Worm (Caenorhabditis elegans) whole organism, early embryonic: ENCODE results near the gene nsph-4.2.
"Not testable (repeated sequence)": the region's sequence is repeated elsewhere in the genome, so short reads cannot be mapped to it uniquely, and the experiment has no call there.

Source experiments
- F13C5.2 ChIP-seq: sonication (generic microtip); optimal IDR thresholded peaks from 2 replicates; lab custom pipeline; 2017; ENCODE audit warnings: mild to moderate bottlenecking, missing genetic modification characterization, inconsistent platforms, missing compliant biosample characterization
- aly-1 ChIP-seq: sonication (generic microtip); optimal IDR thresholded peaks from 2 replicates; lab custom pipeline; 2016; ENCODE audit warnings: missing genetic modification characterization, missing compliant biosample characterization
- ama-1 ChIP-seq: fragments of 150-350 bp; optimal IDR thresholded peaks from 2 replicates; lab custom pipeline; 2014
- ceh-36 ChIP-seq: sonication (generic microtip); optimal IDR thresholded peaks from 2 replicates; lab custom pipeline; 2016; ENCODE audit warnings: missing genetic modification characterization, inconsistent platforms, missing compliant biosample characterization
- flt-1 ChIP-seq: fragments of 200-800 bp; sonication (Bioruptor generic); IDR thresholded peaks from 2 replicates; pipeline ENCODE4 v1.3.6; 2022; ENCODE audit warnings: missing genetic modification characterization, missing compliant biosample characterization
- hmbx-1 ChIP-seq: sonication (generic microtip); optimal IDR thresholded peaks from 2 replicates; lab custom pipeline; 2016; ENCODE audit warnings: mild to moderate bottlenecking, missing genetic modification characterization, missing compliant biosample characterization
- sea-1 ChIP-seq: fragments of 200-800 bp; sonication (Bioruptor generic); conservative IDR thresholded peaks from 2 replicates; pipeline ENCODE4 v1.3.6; 2022; ENCODE audit warnings: missing genetic modification characterization, missing compliant biosample characterization
- tbx-37 ChIP-seq: fragments of 200-800 bp; sonication (Bioruptor generic); conservative IDR thresholded peaks from 2 replicates; pipeline ENCODE4 v1.3.6; 2022; ENCODE audit warnings: missing genetic modification reagents, missing genetic modification characterization, missing compliant biosample characterization

DNA sequence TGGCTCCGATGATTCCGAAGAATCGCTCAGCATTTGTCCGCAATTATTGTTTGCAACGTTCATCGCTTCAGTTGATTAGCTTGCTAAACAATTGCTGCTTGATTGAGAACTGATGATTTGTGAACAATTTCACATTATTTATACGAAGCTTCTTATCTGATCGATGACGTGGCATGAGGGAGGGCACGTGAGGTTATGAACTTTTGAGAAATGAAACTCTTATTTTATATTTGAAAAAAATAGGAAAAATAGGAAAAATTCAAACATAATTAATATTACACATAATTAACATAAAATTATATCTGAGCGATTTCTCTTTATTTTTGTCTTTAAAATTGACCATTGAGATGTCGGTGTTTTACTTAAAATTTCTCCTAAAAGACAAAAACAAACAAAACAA lies 36.1 kb downstream of the nsph-4.2 start, which contains the start of gene F36H12.10:
- not testable (repeated sequence) for TF ChIP-seq tbx-37 (GFP tag; lab: Robert Waterston, UW); aly-1 (tag; lab: Kevin White, UChicago); sea-1 (GFP tag; lab: Robert Waterston, UW); ama-1; ceh-36 (tag; lab: Kevin White, UChicago); F13C5.2 (tag; lab: Kevin White, UChicago); flt-1 (GFP tag; lab: Robert Waterston, UW); hmbx-1 (tag; lab: Kevin White, UChicago)
